Worm (Caenorhabditis elegans): ENCODE results near the gene fbxa-118.

DNA sequence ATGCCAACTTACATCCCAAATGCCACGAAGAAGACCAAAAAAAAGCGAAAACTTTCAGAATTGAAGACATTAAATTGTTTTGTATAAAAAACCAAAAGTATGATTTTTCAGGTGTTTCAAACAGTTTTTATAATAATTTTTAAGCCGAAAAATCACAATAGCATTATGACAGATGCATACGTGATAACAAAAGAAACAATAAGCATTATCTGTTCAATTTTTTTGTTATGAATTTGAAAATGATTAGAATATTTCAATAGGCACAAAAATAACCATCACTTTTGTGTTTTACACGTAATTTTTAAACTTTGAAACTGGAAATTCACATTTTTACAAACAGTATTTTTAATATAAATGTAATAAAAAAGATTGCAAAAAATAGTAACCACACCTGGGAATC, 45.0 kb upstream of the fbxa-118 start, which contains the start of gene Y116F11B.17:
- TF ChIP-seq tbx-11 (GFP tag; IDR thresholded peaks at IDR 0.05) (no peak), pes-1 (GFP tag; IDR thresholded peaks at IDR 0.05) (no peak), ama-1 (optimal IDR thresholded peaks at IDR 0.05) (no peak), ceh-13 (GFP tag; optimal IDR thresholded peaks at IDR 0.05) (no peak), hmg-4 (GFP tag; optimal IDR thresholded peaks at IDR 0.05) (no peak), ets-7 (tag; optimal IDR thresholded peaks at IDR 0.05) (no peak), scrt-1 (GFP tag; IDR thresholded peaks at IDR 0.05) (no peak), ceh-36 (tag; optimal IDR thresholded peaks at IDR 0.05) (no peak), hmbx-1 (tag; optimal IDR thresholded peaks at IDR 0.05) (no peak), hnd-1 (tag; optimal IDR thresholded peaks at IDR 0.05) (no peak), sea-1 (GFP tag; conservative IDR thresholded peaks at IDR 0.05) (no peak), tra-4 (tag; optimal IDR thresholded peaks at IDR 0.05) (no peak)

All from whole organism, early embryonic.